Worm (Caenorhabditis elegans) whole organism, L1 larva: ENCODE data around the gene F55A11.8.

Experiments
- C34B4.2 ChIP-seq: sonication (generic microtip); optimal IDR thresholded peaks from 2 replicates; lab custom pipeline; 2017; ENCODE audit warnings: mild to moderate bottlenecking, missing genetic modification characterization, missing compliant biosample characterization
- F16B12.6 ChIP-seq: fragments of 150-350 bp; optimal IDR thresholded peaks from 2 replicates; lab custom pipeline; 2014; ENCODE audit warnings: missing biosample characterization, missing genetic modification characterization
- aha-1 ChIP-seq: fragments of 150-350 bp; optimal IDR thresholded peaks from 2 replicates; lab custom pipeline; 2014; ENCODE audit warnings: missing biosample characterization, missing genetic modification characterization
- ceh-63 ChIP-seq: fragments of 200-800 bp; sonication (Bioruptor generic); optimal IDR thresholded peaks from 2 replicates; lab custom pipeline; 2018; ENCODE audit warnings: mild to moderate bottlenecking, missing genetic modification characterization, missing compliant biosample characterization
- dpl-1 ChIP-seq, 3 experiments: fragments of 150-350 bp in 2 of 3; sonication (generic microtip) in 1 of 3; optimal IDR thresholded peaks; 2 replicates each; lab custom pipeline; 2014 to 2017; ENCODE audit warnings: missing biosample characterization in 3 of 3, missing genetic modification characterization in 3 of 3, missing genetic modification reagents in 3 of 3
- efl-1 ChIP-seq, 4 experiments: fragments of 150-350 bp; optimal IDR thresholded peaks in 3 of 4; peaks in 1 of 4; 1 replicate in 1 of 4; 2 replicates in 3 of 4; lab custom pipeline; 2014; ENCODE audit warnings: missing biosample characterization in 2 of 4, missing genetic modification characterization in 2 of 4, missing genetic modification reagents in 2 of 4
- efl-3 ChIP-seq: fragments of 200-800 bp; sonication (Bioruptor generic); optimal IDR thresholded peaks from 2 replicates; lab custom pipeline; 2018; ENCODE audit warnings: mild to moderate bottlenecking, missing genetic modification characterization, missing compliant biosample characterization
- egl-13 ChIP-seq: sonication (generic microtip); optimal IDR thresholded peaks from 2 replicates; lab custom pipeline; 2016; ENCODE audit warnings: missing genotype, missing genetic modification reagents, missing genetic modification characterization, missing compliant biosample characterization
- egl-27 ChIP-seq, 2 experiments: fragments of 150-350 bp in 1 of 2; sonication (generic microtip); optimal IDR thresholded peaks; 3 replicates each; lab custom pipeline; 2017 to 2018; ENCODE audit warnings: missing biosample characterization in 2 of 2, missing genetic modification characterization in 2 of 2, missing genetic modification reagents in 2 of 2
- elt-2 ChIP-seq: sonication (generic microtip); optimal IDR thresholded peaks from 2 replicates; lab custom pipeline; 2016; ENCODE audit warnings: missing genetic modification characterization, mild to moderate bottlenecking, inconsistent platforms, missing compliant biosample characterization, missing genetic modification reagents
- elt-3 ChIP-seq, 6 experiments: fragments of 150-350 bp in 1 of 6; sonication (generic microtip); optimal IDR thresholded peaks; 2 replicates each; lab custom pipeline; 2017 to 2018; ENCODE audit warnings: missing biosample characterization in 6 of 6, missing genetic modification characterization in 6 of 6, inconsistent platforms in 1 of 6
- fos-1 ChIP-seq: fragments of 150-350 bp; optimal IDR thresholded peaks from 2 replicates; lab custom pipeline; 2014; ENCODE audit warnings: missing biosample characterization, missing genetic modification characterization
- hlh-17 ChIP-seq: fragments of 200-800 bp; sonication (Bioruptor generic); optimal IDR thresholded peaks from 2 replicates; lab custom pipeline; 2018; ENCODE audit warnings: missing genetic modification characterization, mild to moderate bottlenecking, missing compliant biosample characterization, moderate library complexity, borderline replicate concordance
- hlh-4 ChIP-seq: sonication (generic microtip); optimal IDR thresholded peaks from 2 replicates; lab custom pipeline; 2016; ENCODE audit warnings: mild to moderate bottlenecking, missing genetic modification characterization, missing compliant biosample characterization
- isw-1 ChIP-seq: fragments of 200-800 bp; sonication (Bioruptor generic); IDR thresholded peaks from 2 replicates; pipeline ENCODE4 v1.3.6; 2022; ENCODE audit warnings: missing genetic modification characterization, missing compliant biosample characterization
- lin-14 ChIP-seq: fragments of 200-800 bp; sonication (Bioruptor generic); optimal IDR thresholded peaks from 2 replicates; lab custom pipeline; 2018; ENCODE audit warnings: mild to moderate bottlenecking, missing genetic modification characterization, moderate library complexity, missing compliant biosample characterization
- lin-35 ChIP-seq, 2 experiments: fragments of 150-350 bp; optimal IDR thresholded peaks; 2 replicates each; lab custom pipeline; 2014; ENCODE audit warnings: missing biosample characterization in 2 of 2, missing genetic modification characterization in 2 of 2, missing genetic modification reagents in 2 of 2
- lin-39 ChIP-seq: fragments of 150-350 bp; optimal IDR thresholded peaks from 2 replicates; lab custom pipeline; 2014; ENCODE audit warnings: missing biosample characterization, missing genetic modification reagents, missing genetic modification characterization
- lir-3 ChIP-seq: sonication (generic microtip); optimal IDR thresholded peaks from 2 replicates; lab custom pipeline; 2016; ENCODE audit warnings: mild to moderate bottlenecking, missing genetic modification characterization, moderate library complexity, missing compliant biosample characterization; ENCODE audit not compliant: poor library complexity
- mdl-1 ChIP-seq, 2 experiments: fragments of 150-350 bp; optimal IDR thresholded peaks; 2 replicates each; lab custom pipeline; 2014 to 2017; ENCODE audit warnings: missing biosample characterization in 2 of 2, missing genetic modification characterization in 2 of 2, inconsistent platforms in 1 of 2
- nhr-12 ChIP-seq: sonication (generic microtip); optimal IDR thresholded peaks from 2 replicates; lab custom pipeline; 2017; ENCODE audit warnings: missing biosample characterization, missing genetic modification characterization
- nhr-19 ChIP-seq: fragments of 200-800 bp; sonication (Bioruptor generic); conservative IDR thresholded peaks from 2 replicates; pipeline ENCODE4 v1.3.6; 2022; ENCODE audit warnings: missing genetic modification characterization, missing compliant biosample characterization
- nhr-20 ChIP-seq: sonication (generic microtip); optimal IDR thresholded peaks from 2 replicates; lab custom pipeline; 2016; ENCODE audit warnings: mild to moderate bottlenecking, missing genetic modification characterization, missing compliant biosample characterization
- nhr-47 ChIP-seq: sonication (generic microtip); optimal IDR thresholded peaks from 2 replicates; lab custom pipeline; 2016; ENCODE audit warnings: mild to moderate bottlenecking, missing genetic modification characterization, moderate library complexity, missing compliant biosample characterization
- nhr-71 ChIP-seq: sonication (generic microtip); optimal IDR thresholded peaks from 2 replicates; lab custom pipeline; 2016; ENCODE audit warnings: mild to moderate bottlenecking, missing genetic modification characterization, moderate library complexity, missing compliant biosample characterization
- nhr-77 ChIP-seq: fragments of 150-350 bp; optimal IDR thresholded peaks from 2 replicates; lab custom pipeline; 2014; ENCODE audit warnings: missing biosample characterization, missing genetic modification characterization
- nhr-84 ChIP-seq: sonication (generic microtip); optimal IDR thresholded peaks from 2 replicates; lab custom pipeline; 2017; ENCODE audit warnings: missing biosample characterization, missing genetic modification characterization
- nhr-85 ChIP-seq: sonication (generic microtip); peaks from one replicate; lab custom pipeline; 2016; ENCODE audit warnings: missing genetic modification characterization, inconsistent platforms, missing compliant biosample characterization
- pag-3 ChIP-seq: sonication (generic microtip); optimal IDR thresholded peaks from 2 replicates; lab custom pipeline; 2017; ENCODE audit warnings: missing genetic modification characterization, mild to moderate bottlenecking, missing compliant biosample characterization, antibody characterized with exemption, borderline replicate concordance; ENCODE audit not compliant: insufficient read depth
- skn-1 ChIP-seq: fragments of 150-350 bp; optimal IDR thresholded peaks from 2 replicates; lab custom pipeline; 2014; ENCODE audit warnings: missing biosample characterization, missing genetic modification characterization
- snpc-4 ChIP-seq: fragments of 150-350 bp; optimal IDR thresholded peaks from 2 replicates; lab custom pipeline; 2014; ENCODE audit warnings: missing biosample characterization, missing genetic modification characterization
- snu-23 ChIP-seq: sonication (generic microtip); optimal IDR thresholded peaks from 2 replicates; lab custom pipeline; 2016; ENCODE audit warnings: missing genetic modification characterization, missing compliant biosample characterization
- sptf-1 ChIP-seq: fragments of 150-350 bp; optimal IDR thresholded peaks from 2 replicates; lab custom pipeline; 2014; ENCODE audit warnings: missing biosample characterization, missing genetic modification characterization
- sup-37 ChIP-seq: fragments of 200-800 bp; sonication (Bioruptor generic); optimal IDR thresholded peaks from 2 replicates; lab custom pipeline; 2018; ENCODE audit warnings: mild to moderate bottlenecking, missing genetic modification characterization, missing compliant biosample characterization
- swsn-7 ChIP-seq: sonication (generic microtip); optimal IDR thresholded peaks from 2 replicates; lab custom pipeline; 2016; ENCODE audit warnings: missing genetic modification characterization, missing compliant biosample characterization
- unc-130 ChIP-seq: fragments of 150-350 bp; optimal IDR thresholded peaks from 2 replicates; lab custom pipeline; 2017; ENCODE audit warnings: missing biosample characterization, missing genetic modification characterization, inconsistent platforms
- unc-30 ChIP-seq: sonication (generic microtip); optimal IDR thresholded peaks from 2 replicates; lab custom pipeline; 2017; ENCODE audit warnings: missing biosample characterization, missing genetic modification characterization
- unc-86 ChIP-seq: sonication (generic microtip); optimal IDR thresholded peaks from 2 replicates; lab custom pipeline; 2016; ENCODE audit warnings: missing genetic modification characterization, missing compliant biosample characterization
- unc-98 ChIP-seq: fragments of 200-800 bp; sonication (Bioruptor generic); IDR thresholded peaks from 2 replicates; pipeline ENCODE4 v1.3.6; 2022; ENCODE audit warnings: missing genetic modification characterization, missing compliant biosample characterization
- vab-15 ChIP-seq: sonication (generic microtip); optimal IDR thresholded peaks from 2 replicates; lab custom pipeline; 2017; ENCODE audit warnings: missing genotype, mild to moderate bottlenecking, missing genetic modification characterization, missing compliant biosample characterization
- xbp-1 ChIP-seq: sonication (generic microtip); optimal IDR thresholded peaks from 2 replicates; lab custom pipeline; 2016; ENCODE audit warnings: missing genetic modification characterization, missing compliant biosample characterization
- zip-4 ChIP-seq: fragments of 200-800 bp; sonication (Bioruptor generic); optimal IDR thresholded peaks from 2 replicates; lab custom pipeline; 2018; ENCODE audit warnings: mild to moderate bottlenecking, missing genetic modification characterization, moderate library complexity, missing compliant biosample characterization
- ztf-4 ChIP-seq: fragments of 150-350 bp; optimal IDR thresholded peaks from 2 replicates; lab custom pipeline; 2014; ENCODE audit warnings: missing biosample characterization, missing genetic modification characterization

F55A11.8 gene

ce11 chrV:11797272-11797855 lies 9.4 kb downstream of the F55A11.8 start (continued):
- TF ChIP-seq nhr-20 (tag; lab: Kevin White, UChicago) (peak; percentile 46), egl-27 (tag; optimal IDR thresholded peaks at IDR 0.05; lab: Kevin White, UChicago) (no peak), zip-4 (GFP tag; lab: Kevin White, UChicago) (no peak), unc-30 (tag; lab: Kevin White, UChicago) (no peak), pag-3 (no peak), nhr-71 (no peak), snu-23 (GFP tag; lab: Kevin White, UChicago) (no peak), efl-1 (optimal IDR thresholded peaks at IDR 0.05; lab: Kevin White, UChicago) (no peak), efl-1 (GFP tag; optimal IDR thresholded peaks at IDR 0.05 in 1 of 2; lab: Kevin White, UChicago) (peak in 1 of 2 experiments; percentile 93), nhr-12 (tag; lab: Kevin White, UChicago) (no peak), xbp-1 (tag; lab: Kevin White, UChicago) (no peak), elt-2 (no peak), skn-1 (tag; lab: Kevin White, UChicago) (no peak)

DNA sequence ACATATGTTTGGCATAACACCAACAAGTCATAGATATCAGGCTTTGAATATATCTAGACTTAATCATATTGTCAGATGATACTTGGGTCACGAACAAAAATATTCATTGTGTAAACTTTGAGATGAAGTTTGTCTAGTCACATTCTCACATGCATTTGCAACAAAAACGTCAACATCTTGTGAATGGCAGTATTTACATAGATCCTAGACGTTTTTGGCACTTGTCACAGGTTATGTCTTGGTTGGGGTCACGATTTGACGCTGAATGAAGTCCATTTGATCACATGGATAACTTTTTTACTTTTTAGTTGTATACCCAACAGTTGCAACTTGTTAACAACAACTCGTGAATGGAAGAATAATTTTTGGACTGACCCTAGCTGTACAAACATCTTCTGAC lies 10.3 kb downstream of the F55A11.8 start:
- TF ChIP-seq elt-3 (tag; optimal IDR thresholded peaks at IDR 0.05; lab: Kevin White, UChicago): peak in 1 of 6 experiments; percentile 19
- TF ChIP-seq xbp-1 (tag; lab: Kevin White, UChicago): no peak
- peak; percentile 77 for TF ChIP-seq pag-3
- TF ChIP-seq efl-1 (optimal IDR thresholded peaks at IDR 0.05; lab: Kevin White, UChicago): no peak
- peak in 1 of 2 experiments; percentile 80 for TF ChIP-seq efl-1 (GFP tag; optimal IDR thresholded peaks at IDR 0.05 in 1 of 2; lab: Kevin White, UChicago)
- peak; percentile 24 for TF ChIP-seq lin-14 (GFP tag; lab: Kevin White, UChicago)
- no peak for TF ChIP-seq fos-1 (tag; lab: Kevin White, UChicago)
- peak; percentile 20 for TF ChIP-seq lir-3 (tag; lab: Kevin White, UChicago)
- peak; percentile 26; the same call in 1 of the 2 replicates for TF ChIP-seq nhr-19 (GFP tag; lab: Robert Waterston, UW)
- peak; percentile 74 for TF ChIP-seq nhr-85 (tag; lab: Kevin White, UChicago)
- TF ChIP-seq nhr-20 (tag; lab: Kevin White, UChicago): peak; percentile 67
- peak; percentile 73 for TF ChIP-seq nhr-71
- TF ChIP-seq snu-23 (GFP tag; lab: Kevin White, UChicago): peak; percentile 21
- TF ChIP-seq swsn-7 (tag; lab: Kevin White, UChicago): no peak
- peak in 1 of 2 experiments; percentile 53 for TF ChIP-seq lin-35 (GFP tag; optimal IDR thresholded peaks at IDR 0.05; lab: Kevin White, UChicago)

ce11 chrV:11799252-11799822 lies 11.3 kb downstream of the F55A11.8 start:
- no peak for TF ChIP-seq skn-1 (tag; lab: Kevin White, UChicago)
- TF ChIP-seq vab-15 (tag; lab: Kevin White, UChicago): peak; percentile 56
- no peak for TF ChIP-seq isw-1 (GFP tag; lab: Robert Waterston, UW)
- TF ChIP-seq nhr-19 (GFP tag; lab: Robert Waterston, UW): peak; percentile 82
- TF ChIP-seq nhr-20 (tag; lab: Kevin White, UChicago): peak; percentile 94
- TF ChIP-seq egl-13 (tag; lab: Kevin White, UChicago): no peak
- TF ChIP-seq ceh-63 (GFP tag; lab: Kevin White, UChicago): no peak
- no peak for TF ChIP-seq hlh-4 (tag; lab: Kevin White, UChicago)
- peak in 1 of 2 experiments; percentile 96 for TF ChIP-seq mdl-1 (tag; optimal IDR thresholded peaks at IDR 0.05; lab: Kevin White, UChicago)
- TF ChIP-seq C34B4.2 (tag; lab: Kevin White, UChicago): no peak
- no peak for TF ChIP-seq pag-3
- no peak for TF ChIP-seq hlh-17 (GFP tag; lab: Kevin White, UChicago)
- peak; percentile 49 for TF ChIP-seq unc-130 (tag; lab: Kevin White, UChicago)
- no peak for TF ChIP-seq aha-1
- TF ChIP-seq lin-39 (tag; lab: Kevin White, UChicago): no peak
- peak; percentile 89 for TF ChIP-seq lin-14 (GFP tag; lab: Kevin White, UChicago)
- TF ChIP-seq snu-23 (GFP tag; lab: Kevin White, UChicago): peak; percentile 76
- TF ChIP-seq nhr-47: peak; percentile 76
- no peak for TF ChIP-seq efl-3 (GFP tag; lab: Kevin White, UChicago)
- no peak for TF ChIP-seq nhr-77 (tag; lab: Kevin White, UChicago)
- TF ChIP-seq unc-98 (GFP tag; lab: Robert Waterston, UW): no peak
- TF ChIP-seq dpl-1 (GFP tag; optimal IDR thresholded peaks at IDR 0.05; lab: Kevin White, UChicago): no peak
- TF ChIP-seq unc-86 (tag; lab: Kevin White, UChicago): no peak
- TF ChIP-seq lir-3 (tag; lab: Kevin White, UChicago): peak; percentile 41
- TF ChIP-seq F16B12.6: no peak
- peak; percentile 93 for TF ChIP-seq nhr-71
- TF ChIP-seq elt-3 (tag; optimal IDR thresholded peaks at IDR 0.05; lab: Kevin White, UChicago): peak in 5 of 6 experiments; percentile 21 to 91 (median 48)
- TF ChIP-seq ztf-4 (tag; lab: Kevin White, UChicago): no peak
- TF ChIP-seq sup-37: no peak
- TF ChIP-seq nhr-84 (tag; lab: Kevin White, UChicago): no peak
- TF ChIP-seq snpc-4: no peak
- TF ChIP-seq sptf-1 (tag; lab: Kevin White, UChicago): no peak
